Worm (Caenorhabditis elegans) whole organism, young adult: ENCODE results near the gene srg-54.

Experiments used
- F23B12.7 ChIP-seq: sonication (generic microtip); optimal IDR thresholded peaks from 2 replicates; lab custom pipeline; 2017; ENCODE audit warnings: missing genetic modification characterization, mild to moderate bottlenecking, missing compliant biosample characterization, antibody characterized with exemption, moderate library complexity; ENCODE audit not compliant: insufficient read depth
- K11D2.4 ChIP-seq: fragments of 200-800 bp; sonication (Bioruptor generic); IDR thresholded peaks from 2 replicates; pipeline ENCODE4 v1.3.6; 2022; ENCODE audit warnings: missing genetic modification reagents, missing genetic modification characterization, missing compliant biosample characterization
- ets-4 ChIP-seq: fragments of 200-800 bp; sonication (Bioruptor generic); optimal IDR thresholded peaks from 2 replicates; lab custom pipeline; 2018; ENCODE audit warnings: mild to moderate bottlenecking, missing genetic modification characterization, missing compliant biosample characterization
- unc-62 ChIP-seq: fragments of 150-350 bp; optimal IDR thresholded peaks from 2 replicates; lab custom pipeline; 2014; ENCODE audit warnings: missing biosample characterization, missing genetic modification reagents, missing genetic modification characterization

ce11 chrV:14910758-14911157 is 13.2 kb downstream of the srg-54 start:
- TF ChIP-seq ets-4 (GFP tag; lab: Kevin White, UChicago) (no peak), F23B12.7 (tag; lab: Kevin White, UChicago) (no peak), unc-62 (GFP tag; lab: Kevin White, UChicago) (no peak), K11D2.4 (GFP tag; lab: Robert Waterston, UW) (no peak)
